Worm (Caenorhabditis elegans) whole organism, late embryonic: ENCODE measurements around the gene B0336.13.

Experiments
- C08G9.2 ChIP-seq: sonication (generic microtip); optimal IDR thresholded peaks from 2 replicates; lab custom pipeline; 2016; ENCODE audit warnings: mild to moderate bottlenecking, missing genetic modification characterization, moderate library complexity, missing compliant biosample characterization
- C38D4.7 ChIP-seq: fragments of 200-800 bp; sonication (Bioruptor generic); optimal IDR thresholded peaks from 2 replicates; lab custom pipeline; 2018; ENCODE audit warnings: mild to moderate bottlenecking, missing genetic modification characterization, moderate library complexity, missing compliant biosample characterization
- F13H6.1 ChIP-seq: sonication (generic microtip); optimal IDR thresholded peaks from 2 replicates; lab custom pipeline; 2016; ENCODE audit warnings: missing genetic modification characterization, missing compliant biosample characterization
- K02D7.2 ChIP-seq: sonication (generic microtip); optimal IDR thresholded peaks from 2 replicates; lab custom pipeline; 2017; ENCODE audit warnings: mild to moderate bottlenecking, missing genetic modification characterization, missing compliant biosample characterization
- T23F11.4 ChIP-seq: fragments of 200-800 bp; sonication (Bioruptor generic); optimal IDR thresholded peaks from 2 replicates; lab custom pipeline; 2018; ENCODE audit warnings: mild to moderate bottlenecking, missing genetic modification characterization, missing compliant biosample characterization
- ama-1 ChIP-seq: fragments of 150-350 bp; optimal IDR thresholded peaks from 2 replicates; lab custom pipeline; 2014
- ceh-14 ChIP-seq: sonication (generic microtip); optimal IDR thresholded peaks from 2 replicates; lab custom pipeline; 2016; ENCODE audit warnings: missing genotype, missing genetic modification characterization, missing compliant biosample characterization
- ceh-18 ChIP-seq: sonication (generic microtip); optimal IDR thresholded peaks from 2 replicates; lab custom pipeline; 2016; ENCODE audit warnings: missing genetic modification characterization, missing compliant biosample characterization
- ceh-19 ChIP-seq: fragments of 200-800 bp; sonication (Bioruptor generic); optimal IDR thresholded peaks from 2 replicates; lab custom pipeline; 2018; ENCODE audit warnings: mild to moderate bottlenecking, missing genetic modification characterization, missing compliant biosample characterization
- ceh-22 ChIP-seq: sonication (generic microtip); optimal IDR thresholded peaks from 2 replicates; lab custom pipeline; 2017; ENCODE audit warnings: missing biosample characterization, missing genetic modification characterization
- ceh-24 ChIP-seq: sonication (generic microtip); optimal IDR thresholded peaks from 2 replicates; lab custom pipeline; 2016; ENCODE audit warnings: mild to moderate bottlenecking, missing genetic modification characterization, missing compliant biosample characterization
- ceh-30 ChIP-seq: fragments of 150-350 bp; optimal IDR thresholded peaks from 2 replicates; lab custom pipeline; 2014; ENCODE audit warnings: missing biosample characterization, missing genetic modification characterization
- ceh-31 ChIP-seq: sonication (generic microtip); optimal IDR thresholded peaks from 2 replicates; lab custom pipeline; 2016; ENCODE audit warnings: missing genetic modification characterization, missing compliant biosample characterization
- ceh-34 ChIP-seq: sonication (generic microtip); optimal IDR thresholded peaks from 2 replicates; lab custom pipeline; 2016; ENCODE audit warnings: mild to moderate bottlenecking, missing genetic modification characterization, missing compliant biosample characterization
- ceh-45 ChIP-seq: fragments of 200-800 bp; sonication (Bioruptor generic); IDR thresholded peaks from 2 replicates; pipeline ENCODE4 v1.3.6; 2022; ENCODE audit warnings: missing genetic modification reagents, missing genetic modification characterization, missing compliant biosample characterization
- ceh-6 ChIP-seq: fragments of 200-800 bp; sonication (Bioruptor generic); optimal IDR thresholded peaks from 2 replicates; lab custom pipeline; 2018; ENCODE audit warnings: mild to moderate bottlenecking, missing genetic modification characterization, missing compliant biosample characterization
- dve-1 ChIP-seq: sonication (generic microtip); optimal IDR thresholded peaks from 2 replicates; lab custom pipeline; 2017; ENCODE audit warnings: antibody characterized with exemption, mild to moderate bottlenecking, missing genetic modification characterization, missing compliant biosample characterization
- elt-2 ChIP-seq: sonication (generic microtip); optimal IDR thresholded peaks from 2 replicates; lab custom pipeline; 2016; ENCODE audit warnings: missing genetic modification reagents, missing genetic modification characterization, missing compliant biosample characterization
- elt-4 ChIP-seq: sonication (generic microtip); optimal IDR thresholded peaks from 2 replicates; lab custom pipeline; 2016; ENCODE audit warnings: missing genetic modification characterization, missing compliant biosample characterization
- fkh-6 ChIP-seq: sonication (generic microtip); optimal IDR thresholded peaks from 2 replicates; lab custom pipeline; 2016; ENCODE audit warnings: missing genetic modification characterization, missing compliant biosample characterization
- gmeb-2 ChIP-seq: sonication (generic microtip); optimal IDR thresholded peaks from 2 replicates; lab custom pipeline; 2016; ENCODE audit warnings: missing genetic modification characterization, inconsistent platforms, missing compliant biosample characterization
- hlh-30 ChIP-seq: sonication (generic microtip); optimal IDR thresholded peaks from 2 replicates; lab custom pipeline; 2017; ENCODE audit warnings: antibody characterized with exemption, missing genetic modification characterization, missing compliant biosample characterization; ENCODE audit not compliant: insufficient read depth
- hlh-8 ChIP-seq: sonication (generic microtip); optimal IDR thresholded peaks from 2 replicates; lab custom pipeline; 2016; ENCODE audit warnings: missing genotype, missing genetic modification characterization, missing compliant biosample characterization
- lim-6 ChIP-seq: sonication (generic microtip); optimal IDR thresholded peaks from 2 replicates; lab custom pipeline; 2016; ENCODE audit warnings: missing genetic modification characterization, missing compliant biosample characterization
- lin-11 ChIP-seq: fragments of 200-800 bp; sonication (Bioruptor generic); optimal IDR thresholded peaks from 2 replicates; lab custom pipeline; 2018; ENCODE audit warnings: mild to moderate bottlenecking, missing genetic modification characterization, missing compliant biosample characterization
- madf-2 ChIP-seq: sonication (generic microtip); optimal IDR thresholded peaks from 2 replicates; lab custom pipeline; 2017; ENCODE audit warnings: missing genetic modification characterization, missing compliant biosample characterization
- mec-3 ChIP-seq: sonication (generic microtip); optimal IDR thresholded peaks from 2 replicates; lab custom pipeline; 2016; ENCODE audit warnings: borderline replicate concordance, missing genetic modification characterization, missing compliant biosample characterization
- nhr-11 ChIP-seq: fragments of 150-350 bp; optimal IDR thresholded peaks from 2 replicates; lab custom pipeline; 2014; ENCODE audit warnings: missing biosample characterization, missing genetic modification characterization
- nhr-232 ChIP-seq: sonication (generic microtip); optimal IDR thresholded peaks from 2 replicates; lab custom pipeline; 2016; ENCODE audit warnings: missing genetic modification characterization, missing compliant biosample characterization
- npax-4 ChIP-seq: sonication (generic microtip); optimal IDR thresholded peaks from 2 replicates; lab custom pipeline; 2016; ENCODE audit warnings: missing genetic modification characterization, missing compliant biosample characterization
- pag-3 ChIP-seq: sonication (generic microtip); optimal IDR thresholded peaks from 2 replicates; lab custom pipeline; 2016; ENCODE audit warnings: missing compliant biosample characterization, missing genetic modification characterization, borderline replicate concordance
- pat-9 ChIP-seq: fragments of 200-800 bp; sonication (Bioruptor generic); optimal IDR thresholded peaks from 2 replicates; lab custom pipeline; 2018; ENCODE audit warnings: mild to moderate bottlenecking, missing genetic modification characterization, moderate library complexity, missing compliant biosample characterization
- pax-1 ChIP-seq: fragments of 150-350 bp; optimal IDR thresholded peaks from 2 replicates; lab custom pipeline; 2014; ENCODE audit warnings: missing biosample characterization, missing genetic modification characterization
- pha-4 ChIP-seq: fragments of 150-350 bp; optimal IDR thresholded peaks from 2 replicates; lab custom pipeline; 2018; ENCODE audit warnings: missing biosample characterization, missing genetic modification reagents, missing genetic modification characterization
- rnt-1 ChIP-seq: sonication (generic microtip); optimal IDR thresholded peaks from 2 replicates; lab custom pipeline; 2016; ENCODE audit warnings: missing genetic modification characterization, missing compliant biosample characterization
- sdc-2 ChIP-seq: sonication (generic microtip); optimal IDR thresholded peaks from 2 replicates; lab custom pipeline; 2016; ENCODE audit warnings: missing genotype, missing genetic modification characterization, missing compliant biosample characterization
- sox-4 ChIP-seq: sonication (generic microtip); optimal IDR thresholded peaks from 2 replicates; lab custom pipeline; 2017; ENCODE audit warnings: mild to moderate bottlenecking, missing genetic modification characterization, inconsistent platforms, missing compliant biosample characterization
- unc-3 ChIP-seq, 2 experiments: fragments of 200-800 bp in 1 of 2; sonication (Bioruptor generic) in 1 of 2; sonication (generic microtip) in 1 of 2; conservative IDR thresholded peaks in 1 of 2; optimal IDR thresholded peaks in 1 of 2; 2 replicates each; pipeline versions ENCODE4 v1.3.6 to Lab custom; 2016 to 2022; ENCODE audit warnings: missing compliant biosample characterization in 2 of 2, missing genetic modification characterization in 2 of 2, missing genetic modification reagents in 1 of 2
- unc-42 ChIP-seq: sonication (generic microtip); optimal IDR thresholded peaks from 2 replicates; lab custom pipeline; 2016; ENCODE audit warnings: missing genotype, missing genetic modification characterization, missing compliant biosample characterization
- unc-55 ChIP-seq: sonication (generic microtip); optimal IDR thresholded peaks from 2 replicates; lab custom pipeline; 2017; ENCODE audit warnings: missing biosample characterization, missing genetic modification reagents, missing genetic modification characterization
- unc-86 ChIP-seq: sonication (generic microtip); optimal IDR thresholded peaks from 2 replicates; lab custom pipeline; 2016; ENCODE audit warnings: missing genetic modification characterization, missing compliant biosample characterization

Gene B0336.13

DNA sequence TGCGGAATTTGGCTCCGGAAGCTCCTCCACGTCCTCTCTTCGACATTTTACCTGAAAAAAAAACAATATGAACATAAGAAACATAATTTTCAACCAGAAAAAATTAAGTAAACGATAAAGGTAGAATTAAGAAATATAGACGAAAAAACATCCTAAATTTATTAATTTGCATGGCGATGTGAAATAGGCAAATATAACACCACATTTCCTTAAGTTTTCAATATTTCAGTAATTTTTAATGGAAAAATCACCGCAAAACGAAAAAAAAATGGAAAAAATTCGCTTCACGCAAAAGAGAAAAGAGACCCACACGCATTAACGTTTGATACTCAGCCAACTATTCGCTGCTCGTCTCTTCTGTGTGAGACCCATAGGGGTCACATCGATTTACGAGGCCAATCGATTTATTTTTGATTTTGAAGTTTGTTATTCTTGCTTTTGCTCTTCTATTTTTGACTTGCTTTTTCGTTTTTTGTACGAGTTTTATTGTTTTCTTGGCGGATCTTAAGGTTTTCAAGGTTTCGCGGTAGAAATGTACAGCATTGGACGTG is 12.3 kb downstream of the B0336.13 start, which contains the start of gene rpl-23 (continued):
- TF ChIP-seq K02D7.2 (tag; lab: Kevin White, UChicago) (no peak), elt-2 (peak; percentile 24), unc-42 (peak; percentile 78), ceh-24 (no peak)

DNA sequence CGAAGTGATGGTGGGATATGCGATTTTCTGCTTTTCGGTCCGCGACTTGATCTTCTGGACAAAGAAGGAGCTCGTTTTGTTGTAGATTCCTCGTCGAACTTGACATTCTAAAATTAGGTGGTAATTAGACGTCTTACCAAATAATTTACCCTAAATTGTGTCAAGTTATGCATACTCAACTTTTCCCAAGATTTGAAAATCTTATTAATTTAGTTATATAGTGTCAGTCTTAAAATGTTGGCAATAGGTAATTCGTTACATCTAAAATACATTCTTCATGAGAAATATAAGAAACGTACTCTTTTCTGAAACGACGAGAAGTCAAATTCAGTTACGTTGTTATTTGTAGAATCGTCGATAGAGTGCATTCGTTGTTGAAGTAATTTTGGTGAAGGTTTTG is 13.7 kb downstream of the B0336.13 start:
- TF ChIP-seq ceh-45 (GFP tag; lab: Robert Waterston, UW) (no peak), ceh-30 (no peak), pag-3 (tag; lab: Kevin White, UChicago) (no peak), C38D4.7 (no peak), rnt-1 (tag; lab: Kevin White, UChicago) (no peak), F13H6.1 (tag; lab: Kevin White, UChicago) (no peak), ceh-31 (tag; lab: Kevin White, UChicago) (no peak), unc-86 (tag; lab: Kevin White, UChicago) (no peak), lin-11 (tag; lab: Kevin White, UChicago) (no peak), fkh-6 (no peak), lim-6 (no peak)
- TF ChIP-seq, all 69 proteins: peak for 0

DNA sequence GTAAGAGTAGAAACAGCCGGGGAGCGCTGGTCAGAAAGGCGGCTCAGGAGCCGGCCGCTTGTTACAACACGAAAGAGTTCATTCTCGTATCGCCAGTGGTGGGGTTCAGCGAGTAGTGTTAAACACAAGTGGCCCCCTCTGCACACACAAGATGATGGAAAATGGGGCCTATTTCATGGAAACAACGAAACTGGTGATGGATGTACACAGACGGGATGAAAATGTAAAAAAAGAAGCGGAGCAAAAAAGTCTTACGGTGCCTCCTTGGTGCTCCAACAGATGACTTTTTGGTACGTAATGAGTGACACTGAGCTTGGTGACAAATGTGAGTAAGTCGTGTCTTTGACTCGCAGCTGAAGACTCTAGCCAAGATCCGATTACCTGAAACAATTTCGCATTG is 14.2 kb downstream of the B0336.13 start:
- TF ChIP-seq ceh-19 (GFP tag; lab: Kevin White, UChicago), result peak; percentile 29
- TF ChIP-seq ama-1 (lab: Kevin White, UChicago), result no peak
- no peak for TF ChIP-seq ceh-18
- TF ChIP-seq hlh-8 (tag; lab: Kevin White, UChicago), result no peak
- peak; percentile 8 for TF ChIP-seq ceh-34 (tag; lab: Kevin White, UChicago)
- TF ChIP-seq nhr-11 (tag; lab: Kevin White, UChicago), result no peak
- no peak for TF ChIP-seq dve-1 (tag; lab: Kevin White, UChicago)
- no peak for TF ChIP-seq hlh-30 (tag; lab: Kevin White, UChicago)

DNA sequence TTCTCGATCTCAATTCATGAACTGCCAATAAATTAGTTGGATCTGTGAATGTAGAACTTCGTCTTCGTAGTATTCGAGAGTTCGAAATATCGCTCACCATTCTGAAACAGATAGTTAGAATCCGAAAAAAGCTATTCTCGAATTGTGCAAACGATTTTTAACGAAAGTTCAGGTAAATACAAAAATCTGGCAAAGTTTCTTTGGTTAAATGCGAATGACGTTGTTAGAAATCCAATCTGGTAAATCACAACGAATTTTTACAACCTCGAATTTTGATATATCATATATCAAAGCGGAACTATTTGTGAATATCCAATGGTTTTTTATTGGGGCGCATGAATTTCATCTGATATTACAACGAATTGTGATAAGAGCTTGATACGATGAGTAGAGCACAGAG is 15.4 kb downstream of the B0336.13 start, which contains the start of gene hpo-28:
TSS of gene hpo-28 (minus strand) at position 101 of the 400 bp plus-strand sequence.
- no peak for TF ChIP-seq pha-4 (tag; lab: Kevin White, UChicago)
- no peak for TF ChIP-seq lim-6
- TF ChIP-seq ceh-34 (tag; lab: Kevin White, UChicago), result no peak
- no peak for TF ChIP-seq pax-1 (tag; lab: Kevin White, UChicago)
- TF ChIP-seq gmeb-2 (tag; lab: Kevin White, UChicago), result no peak
- TF ChIP-seq elt-4 (tag; lab: Kevin White, UChicago), result no peak
- no peak for TF ChIP-seq ama-1 (lab: Kevin White, UChicago)
- TF ChIP-seq hlh-8 (tag; lab: Kevin White, UChicago), result no peak
- no peak for TF ChIP-seq fkh-6
- TF ChIP-seq unc-55 (GFP tag; lab: Kevin White, UChicago), result no peak
- no peak for TF ChIP-seq ceh-22 (tag; lab: Kevin White, UChicago)

DNA sequence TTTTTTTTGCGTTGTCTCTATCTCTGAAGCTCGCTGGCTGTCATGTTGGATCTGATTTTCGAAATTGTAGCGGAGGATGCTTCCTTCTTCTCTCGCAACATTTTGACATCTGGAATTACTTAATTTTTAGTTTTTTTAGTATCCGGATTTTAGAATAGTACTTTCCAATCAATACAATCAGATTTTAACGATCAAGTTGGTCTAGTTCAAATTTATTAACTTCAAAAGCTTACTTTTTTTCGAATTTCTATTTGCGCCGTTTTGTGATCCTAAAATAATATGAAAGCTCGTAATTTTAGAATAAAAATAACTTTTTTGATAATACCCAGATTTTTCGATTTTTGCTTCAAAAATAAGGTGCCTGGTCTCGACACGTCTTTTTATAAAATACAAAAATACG is 16.2 kb downstream of the B0336.13 start, which contains the start of gene B0336.12:
TSS of gene B0336.12 (minus strand) at position 101 of the 400 bp plus-strand sequence.
- TF ChIP-seq npax-4 (tag; lab: Kevin White, UChicago) (no peak), unc-3 (GFP tag; conservative IDR thresholded peaks at IDR 0.05; lab: Robert Waterston, UW) (no peak), unc-3 (tag; optimal IDR thresholded peaks at IDR 0.05; lab: Kevin White, UChicago) (no peak), sdc-2 (tag; lab: Kevin White, UChicago) (no peak), nhr-232 (no peak), pha-4 (tag; lab: Kevin White, UChicago) (no peak), nhr-11 (tag; lab: Kevin White, UChicago) (no peak), mec-3 (tag; lab: Kevin White, UChicago) (no peak), ceh-6 (GFP tag; lab: Kevin White, UChicago) (no peak), unc-86 (tag; lab: Kevin White, UChicago) (no peak), gmeb-2 (tag; lab: Kevin White, UChicago) (no peak), madf-2 (tag; lab: Kevin White, UChicago) (no peak), T23F11.4 (GFP tag; lab: Kevin White, UChicago) (no peak), pat-9 (no peak), sox-4 (tag; lab: Kevin White, UChicago) (no peak), ceh-14 (tag; lab: Kevin White, UChicago) (no peak), C08G9.2 (tag; lab: Kevin White, UChicago) (no peak), hlh-8 (tag; lab: Kevin White, UChicago) (no peak)
